Worm (Caenorhabditis elegans) whole organism, L4 larva: ENCODE data around the gene B0454.26.

Experiments
- T26A8.4 ChIP-seq: fragments of 200-800 bp; sonication (Bioruptor generic); IDR thresholded peaks from 2 replicates; pipeline ENCODE4 v1.3.6; 2022; ENCODE audit warnings: missing genetic modification characterization, missing compliant biosample characterization
- ZK337.2 ChIP-seq: fragments of 200-800 bp; sonication (Bioruptor generic); IDR thresholded peaks from 2 replicates; pipeline ENCODE4 v1.3.6; 2022; ENCODE audit warnings: missing genetic modification reagents, missing genetic modification characterization, missing compliant biosample characterization
- daf-12 ChIP-seq: fragments of 150-350 bp; optimal IDR thresholded peaks from 2 replicates; lab custom pipeline; 2014; ENCODE audit warnings: missing biosample characterization, missing genetic modification reagents, missing genetic modification characterization
- daf-19 ChIP-seq: fragments of 200-800 bp; sonication (Bioruptor generic); conservative IDR thresholded peaks from 2 replicates; pipeline ENCODE4 v1.3.6; 2022; ENCODE audit warnings: missing genetic modification characterization, missing compliant biosample characterization
- hlh-11 ChIP-seq: fragments of 200-800 bp; sonication (Bioruptor generic); optimal IDR thresholded peaks from 2 replicates; lab custom pipeline; 2018; ENCODE audit warnings: mild to moderate bottlenecking, missing genetic modification characterization, missing compliant biosample characterization
- lin-13 ChIP-seq: fragments of 150-350 bp; optimal IDR thresholded peaks from 2 replicates; lab custom pipeline; 2014; ENCODE audit warnings: missing biosample characterization, missing genetic modification reagents, missing genetic modification characterization
- nhr-28 ChIP-seq: fragments of 150-350 bp; optimal IDR thresholded peaks from 2 replicates; lab custom pipeline; 2014; ENCODE audit warnings: missing biosample characterization, missing genetic modification characterization
- nhr-77 ChIP-seq: fragments of 150-350 bp; optimal IDR thresholded peaks from 2 replicates; lab custom pipeline; 2014; ENCODE audit warnings: missing biosample characterization, missing genetic modification characterization
- snpc-4 ChIP-seq: fragments of 150-350 bp; optimal IDR thresholded peaks from 2 replicates; lab custom pipeline; 2014; ENCODE audit warnings: missing biosample characterization, missing genetic modification characterization
- zag-1 ChIP-seq: fragments of 150-350 bp; optimal IDR thresholded peaks from 2 replicates; lab custom pipeline; 2014; ENCODE audit warnings: missing biosample characterization, missing genetic modification characterization

ce11 chrII:3061605-3062004, 23.3 kb upstream of the B0454.26 start:
- TF ChIP-seq daf-19 (GFP tag; lab: Robert Waterston, UW), result no peak
- no peak for TF ChIP-seq T26A8.4 (GFP tag; lab: Robert Waterston, UW)
- no peak for TF ChIP-seq lin-13
- TF ChIP-seq nhr-77 (tag; lab: Kevin White, UChicago), result no peak
- no peak for TF ChIP-seq nhr-28 (tag; lab: Kevin White, UChicago)
- TF ChIP-seq hlh-11 (tag; lab: Kevin White, UChicago), result no peak
- TF ChIP-seq ZK337.2 (GFP tag; lab: Robert Waterston, UW), result no peak
- TF ChIP-seq snpc-4, result no peak
- TF ChIP-seq daf-12 (tag; lab: Kevin White, UChicago), result no peak
- no peak for TF ChIP-seq zag-1 (tag; lab: Kevin White, UChicago)
